Fruit fly (Drosophila melanogaster) whole organism, embryonic: Measurements from ENCODE around the gene Acyp2.

Source experiments
- Antp ChIP-seq: fragments of 200-800 bp; sonication (Bioruptor generic); optimal IDR thresholded peaks from 3 replicates; lab custom pipeline; 2016; ENCODE audit warnings: missing biosample characterization, missing genetic modification characterization
- B-H1 ChIP-seq: fragments of 200-800 bp; sonication (Bioruptor generic); IDR thresholded peaks from 3 replicates; pipeline ENCODE4 v1.3.6; 2022; ENCODE audit warnings: missing biosample characterization, missing genetic modification characterization
- CG11093 ChIP-seq: fragments of 200-800 bp; sonication (Bioruptor generic); IDR thresholded peaks from 3 replicates; pipeline ENCODE4 v1.3.6; 2022; ENCODE audit warnings: missing biosample characterization, missing genetic modification characterization
- CG14014 ChIP-seq: fragments of 200-800 bp; sonication (Bioruptor generic); IDR thresholded peaks from 2 replicates; pipeline ENCODE4 v1.3.6; 2022; ENCODE audit warnings: missing biosample characterization, missing genetic modification characterization
- CG15696 ChIP-seq: fragments of 200-800 bp; sonication (Bioruptor generic); optimal IDR thresholded peaks from 2 replicates; lab custom pipeline; 2019; ENCODE audit warnings: missing biosample characterization, mild to moderate bottlenecking, missing genetic modification characterization, moderate library complexity
- CG17328 ChIP-seq: fragments of 200-800 bp; sonication (Bioruptor generic); IDR thresholded peaks from 2 replicates; pipeline ENCODE4 v1.3.6; 2022; ENCODE audit warnings: missing biosample characterization, missing genetic modification characterization
- CG17912 ChIP-seq: fragments of 200-800 bp; sonication (Bioruptor generic); optimal IDR thresholded peaks from 2 replicates; lab custom pipeline; 2018; ENCODE audit warnings: missing biosample characterization, mild to moderate bottlenecking, missing genetic modification characterization
- CG1832 ChIP-seq: fragments of 200-800 bp; sonication (Bioruptor generic); optimal IDR thresholded peaks from 2 replicates; lab custom pipeline; 2017; ENCODE audit warnings: missing biosample characterization, mild to moderate bottlenecking, missing genetic modification characterization, inconsistent platforms
- CG2889 ChIP-seq: fragments of 200-800 bp; sonication (Bioruptor generic); IDR thresholded peaks from 3 replicates; pipeline ENCODE4 v1.3.6; 2022; ENCODE audit warnings: missing biosample characterization, missing genetic modification characterization
- CG31365 ChIP-seq: fragments of 200-800 bp; sonication (Bioruptor generic); optimal IDR thresholded peaks from 2 replicates; lab custom pipeline; 2018; ENCODE audit warnings: missing biosample characterization, mild to moderate bottlenecking, missing genetic modification characterization
- CG3163 ChIP-seq: fragments of 200-800 bp; sonication (Bioruptor generic); optimal IDR thresholded peaks from 3 replicates; lab custom pipeline; 2016; ENCODE audit warnings: missing biosample characterization, missing genetic modification characterization
- CG32532 ChIP-seq: fragments of 200-800 bp; sonication (Bioruptor generic); IDR thresholded peaks from 2 replicates; pipeline ENCODE4 v1.3.6; 2022; ENCODE audit warnings: missing biosample characterization, missing genetic modification characterization
- CG5953 ChIP-seq: fragments of 200-800 bp; sonication (Bioruptor generic); IDR thresholded peaks from 2 replicates; pipeline ENCODE4 v1.3.6; 2022; ENCODE audit warnings: missing biosample characterization, missing genetic modification characterization
- CG7357 ChIP-seq: fragments of 200-800 bp; sonication (Bioruptor generic); IDR thresholded peaks from 3 replicates; pipeline ENCODE4 v1.3.6; 2022; ENCODE audit warnings: missing biosample characterization, missing genetic modification characterization
- CG7556 ChIP-seq: fragments of 200-800 bp; sonication (Bioruptor generic); optimal IDR thresholded peaks from 2 replicates; lab custom pipeline; 2017; ENCODE audit warnings: missing biosample characterization, mild to moderate bottlenecking, missing genetic modification characterization
- CG9727 ChIP-seq: fragments of 200-800 bp; sonication (Bioruptor generic); optimal IDR thresholded peaks from 3 replicates; lab custom pipeline; 2017; ENCODE audit warnings: missing biosample characterization, mild to moderate bottlenecking, missing genetic modification characterization
- CoRest ChIP-seq: fragments of 200-800 bp; sonication (Bioruptor generic); optimal IDR thresholded peaks from 3 replicates; lab custom pipeline; 2018; ENCODE audit warnings: missing biosample characterization, mild to moderate bottlenecking, missing genetic modification characterization, moderate library complexity
- D19B ChIP-seq: fragments of 200-800 bp; sonication (Bioruptor generic); optimal IDR thresholded peaks from 2 replicates; lab custom pipeline; 2017; ENCODE audit warnings: missing biosample characterization, mild to moderate bottlenecking, missing genetic modification characterization
- E2f1 ChIP-seq: fragments of 200-800 bp; sonication (Bioruptor generic); IDR thresholded peaks from 2 replicates; pipeline ENCODE4 v1.3.6; 2022; ENCODE audit warnings: missing biosample characterization, missing genetic modification characterization
- H2.0 ChIP-seq: fragments of 200-800 bp; sonication (Bioruptor generic); IDR thresholded peaks from 2 replicates; pipeline ENCODE4 v1.3.6; 2022; ENCODE audit warnings: missing biosample characterization, missing genetic modification characterization
- Hmr ChIP-seq: fragments of 200-800 bp; sonication (Bioruptor generic); optimal IDR thresholded peaks from 3 replicates; lab custom pipeline; 2017; ENCODE audit warnings: mild to moderate bottlenecking, missing biosample characterization, missing genetic modification reagents, missing genetic modification characterization
- Hr51 ChIP-seq, 2 experiments: fragments of 200-800 bp; sonication (Bioruptor generic); optimal IDR thresholded peaks; 2 replicates in 1 of 2; 3 replicates in 1 of 2; lab custom pipeline; 2016 to 2018; ENCODE audit warnings: missing biosample characterization in 2 of 2, missing genetic modification characterization in 2 of 2, mild to moderate bottlenecking in 1 of 2, moderate library complexity in 1 of 2
- Med ChIP-seq: fragments of 200-800 bp; sonication (Bioruptor generic); peaks from one replicate; lab custom pipeline; 2016; ENCODE audit warnings: missing biosample characterization, missing genetic modification characterization, mild to moderate bottlenecking, inconsistent platforms, moderate library complexity
- Mrtf ChIP-seq: fragments of 200-800 bp; sonication (Bioruptor generic); IDR thresholded peaks from 3 replicates; pipeline ENCODE4 v1.3.6; 2022; ENCODE audit warnings: missing biosample characterization, missing genetic modification characterization
- Oli ChIP-seq: fragments of 200-800 bp; sonication (Bioruptor generic); optimal IDR thresholded peaks from 2 replicates; lab custom pipeline; 2018; ENCODE audit warnings: missing biosample characterization, mild to moderate bottlenecking, missing genetic modification characterization, moderate library complexity
- Rfx ChIP-seq: fragments of 200-800 bp; sonication (Bioruptor generic); IDR thresholded peaks from 2 replicates; pipeline ENCODE4 v1.3.6; 2022; ENCODE audit warnings: missing biosample characterization, missing genetic modification characterization
- Rx ChIP-seq: fragments of 200-800 bp; sonication (Bioruptor generic); IDR thresholded peaks from 2 replicates; pipeline ENCODE4 v1.3.6; 2022; ENCODE audit warnings: missing biosample characterization, missing genetic modification characterization
- Six4 ChIP-seq: fragments of 200-800 bp; sonication (Bioruptor generic); optimal IDR thresholded peaks from 2 replicates; lab custom pipeline; 2016; ENCODE audit warnings: missing biosample characterization, missing genetic modification characterization
- Spps ChIP-seq: fragments of 200-800 bp; sonication (Bioruptor generic); optimal IDR thresholded peaks from 2 replicates; lab custom pipeline; 2018; ENCODE audit warnings: missing biosample characterization, mild to moderate bottlenecking, missing genetic modification characterization
- ab ChIP-seq: fragments of 200-800 bp; sonication (Bioruptor generic); optimal IDR thresholded peaks from 2 replicates; lab custom pipeline; 2016; ENCODE audit warnings: missing biosample characterization, missing genetic modification characterization
- ac ChIP-seq: fragments of 200-800 bp; sonication (Bioruptor generic); optimal IDR thresholded peaks from 3 replicates; lab custom pipeline; 2017; ENCODE audit warnings: missing biosample characterization, mild to moderate bottlenecking, missing genetic modification characterization
- az2 ChIP-seq: fragments of 200-800 bp; sonication (Bioruptor generic); optimal IDR thresholded peaks from 3 replicates; lab custom pipeline; 2016; ENCODE audit warnings: missing biosample characterization, missing genetic modification characterization
- bab2 ChIP-seq: fragments of 200-800 bp; sonication (Bioruptor generic); optimal IDR thresholded peaks from 2 replicates; lab custom pipeline; 2016; ENCODE audit warnings: missing biosample characterization, missing genetic modification characterization
- cato ChIP-seq: fragments of 200-800 bp; sonication (Bioruptor generic); optimal IDR thresholded peaks from 2 replicates; lab custom pipeline; 2016; ENCODE audit warnings: missing biosample characterization, missing genetic modification characterization, borderline replicate concordance
- chinmo ChIP-seq: fragments of 200-800 bp; sonication (Bioruptor generic); IDR thresholded peaks from 4 replicates; pipeline ENCODE4 v1.3.6; 2022; ENCODE audit warnings: missing biosample characterization, missing genetic modification characterization; ENCODE audit not compliant: partially characterized antibody
- exex ChIP-seq: fragments of 200-800 bp; sonication (Bioruptor generic); optimal IDR thresholded peaks from 4 replicates; lab custom pipeline; 2018; ENCODE audit warnings: missing biosample characterization, mild to moderate bottlenecking, missing genetic modification characterization, moderate library complexity
- lab ChIP-seq: fragments of 200-800 bp; sonication (Bioruptor generic); optimal IDR thresholded peaks from 3 replicates; lab custom pipeline; 2017; ENCODE audit warnings: missing biosample characterization, missing genetic modification characterization, mild to moderate bottlenecking, moderate library complexity, missing genetic modification reagents
- lola ChIP-seq, 3 experiments: fragments of >200 bp in 2 of 3; fragments of 200-800 bp in 1 of 3; sonication (Bioruptor generic) in 1 of 3; optimal IDR thresholded peaks; 2 replicates each; lab custom pipeline; 2017 to 2019; ENCODE audit warnings: missing biosample characterization in 3 of 3, missing genetic modification characterization in 3 of 3, mild to moderate bottlenecking in 1 of 3, moderate library complexity in 1 of 3
- onecut ChIP-seq: fragments of 200-800 bp; sonication (Bioruptor generic); IDR thresholded peaks from 2 replicates; pipeline ENCODE4 v1.3.6; 2022; ENCODE audit warnings: missing biosample characterization, missing genetic modification characterization
- pros ChIP-seq: fragments of 200-800 bp; sonication (Bioruptor generic); optimal IDR thresholded peaks from 3 replicates; lab custom pipeline; 2019; ENCODE audit warnings: missing biosample characterization, mild to moderate bottlenecking, missing genetic modification characterization, moderate library complexity
- psq ChIP-seq: fragments of 200-800 bp; sonication (Bioruptor generic); optimal IDR thresholded peaks from 2 replicates; lab custom pipeline; 2017; ENCODE audit warnings: missing biosample characterization, missing genetic modification characterization
- scrt ChIP-seq: fragments of 200-800 bp; sonication (Bioruptor generic); optimal IDR thresholded peaks from 2 replicates; lab custom pipeline; 2018; ENCODE audit warnings: missing biosample characterization, mild to moderate bottlenecking, missing genetic modification characterization, moderate library complexity
- sens ChIP-seq: fragments of 200-800 bp; sonication (Bioruptor generic); peaks from one replicate; lab custom pipeline; 2016; ENCODE audit warnings: missing biosample characterization, missing genetic modification characterization
- sens-2 ChIP-seq: fragments of 200-800 bp; sonication (Bioruptor generic); IDR thresholded peaks from 2 replicates; pipeline ENCODE4 v1.3.6; 2022; ENCODE audit warnings: missing biosample characterization, missing genetic modification characterization
- slbo ChIP-seq: fragments of 200-800 bp; sonication (Bioruptor generic); IDR thresholded peaks from 2 replicates; pipeline ENCODE4 v1.3.6; 2022; ENCODE audit warnings: missing biosample characterization, missing genetic modification characterization
- trem ChIP-seq: fragments of 200-800 bp; optimal IDR thresholded peaks from 3 replicates; lab custom pipeline; 2019; ENCODE audit warnings: missing biosample characterization, mild to moderate bottlenecking, missing genetic modification characterization, moderate library complexity
- z ChIP-seq: fragments of 200-800 bp; sonication (Bioruptor generic); IDR thresholded peaks from 3 replicates; pipeline ENCODE4 v1.3.6; 2022; ENCODE audit warnings: missing biosample characterization, missing genetic modification characterization

Gene Acyp2

dm6 chr3R:15774128-15774527 lies 18.4 kb upstream of the Acyp2 start, which contains the start of gene Ttc26:
TSS of gene Ttc26 (plus strand) at chr3R:15774416.
- TF ChIP-seq CG31365 (tag; lab: Kevin White, UChicago) (peak; percentile 53), Mrtf (no peak), H2.0 (GFP tag; lab: Robert Waterston, UW) (no peak), Rfx (peak; percentile 61; the same call in 1 of the 2 replicates), scrt (peak; percentile 71)

- no peak for TF ChIP-seq exex (tag; lab: Kevin White, UChicago)
- TF ChIP-seq B-H1 = no peak
- TF ChIP-seq CG7357 (GFP tag; lab: Robert Waterston, UW) = no peak
- TF ChIP-seq trem (tag; lab: Kevin White, UChicago) = no peak
- no peak for TF ChIP-seq CG9727 (GFP tag; lab: Kevin White, UChicago)
- no peak for TF ChIP-seq Spps (tag; lab: Kevin White, UChicago)
- TF ChIP-seq sens-2 (GFP tag; lab: Robert Waterston, UW) = no peak
- no peak for TF ChIP-seq CoRest
- TF ChIP-seq cato (GFP tag; lab: Kevin White, UChicago) = no peak
- TF ChIP-seq CG3163 (GFP tag; lab: Kevin White, UChicago) = no peak
- no peak for TF ChIP-seq onecut (GFP tag; lab: Robert Waterston, UW)
- TF ChIP-seq E2f1 (GFP tag; lab: Robert Waterston, UW) = no peak
- TF ChIP-seq lola (GFP tag; optimal IDR thresholded peaks at IDR 0.05; lab: Kevin White, UChicago) = no peak
- TF ChIP-seq ab (GFP tag; lab: Kevin White, UChicago) = no peak
- TF ChIP-seq lab (GFP tag; lab: Kevin White, UChicago) = no peak
- no peak for TF ChIP-seq pros
- TF ChIP-seq CG32532 (GFP tag; lab: Robert Waterston, UW) = no peak
- TF ChIP-seq az2 = no peak
- TF ChIP-seq CG11093 (GFP tag; lab: Robert Waterston, UW) = no peak
- no peak for TF ChIP-seq Antp (GFP tag; lab: Kevin White, UChicago)
Measured at dm6 chr3R:15775242-15775641, 17.2 kb upstream of the Acyp2 start, which contains the start of gene CG45207. TSS of gene CG45207 (minus strand) at chr3R:15775342.

- no peak for TF ChIP-seq CG1832
- TF ChIP-seq psq (GFP tag; lab: Kevin White, UChicago) = no peak
Measured at dm6 chr3R:15779505-15779904, 13.0 kb upstream of the Acyp2 start, which contains the start of gene CG5614. TSS of gene CG5614 (plus strand) at chr3R:15779805.

- TF ChIP-seq CG7556 (GFP tag; lab: Kevin White, UChicago) (no peak), chinmo (GFP tag; lab: Robert Waterston, UW) (no peak), Hmr (GFP tag; lab: Kevin White, UChicago) (peak; percentile 14), bab2 (GFP tag; lab: Kevin White, UChicago) (peak; percentile 0), CG17328 (0 out of 2 replicates have a peak, but pooled peaks have one; percentile 21), Six4 (no peak), CG5953 (no peak), lab (GFP tag; lab: Kevin White, UChicago) (peak; percentile 18), ac (GFP tag; lab: Kevin White, UChicago) (no peak), CG17912 (GFP tag; lab: Kevin White, UChicago) (no peak), CG15696 (tag; lab: Kevin White, UChicago) (no peak), Med (no peak), Rfx (0 out of 2 replicates have a peak, but pooled peaks have one; percentile 31), Oli (peak; percentile 9), slbo (GFP tag; lab: Robert Waterston, UW) (peak; percentile 54), z (no peak), sens (GFP tag; lab: Kevin White, UChicago) (peak; percentile 56), Hr51 (GFP tag; optimal IDR thresholded peaks at IDR 0.05; lab: Kevin White, UChicago) (peak in 1 of 2 experiments; percentile 4), CG2889 (GFP tag; lab: Robert Waterston, UW) (no peak), CG14014 (0 out of 2 replicates have a peak, but pooled peaks have one; percentile 11), D19B (GFP tag; lab: Kevin White, UChicago) (no peak), Rx (GFP tag; lab: Robert Waterston, UW) (no peak)
Measured at dm6 chr3R:15784298-15784697, 8.2 kb upstream of the Acyp2 start.
